Worm (Caenorhabditis elegans) whole organism, mixed stage, embryonic: ENCODE measurements around the gene B0244.7.

ENCODE experiments used
- bed-3 ChIP-seq: fragments of 200-800 bp; sonication (Bioruptor generic); optimal IDR thresholded peaks from 3 replicates; lab custom pipeline; 2018; ENCODE audit warnings: mild to moderate bottlenecking, missing genetic modification characterization, moderate library complexity, missing compliant biosample characterization
- ceh-39 ChIP-seq: fragments of 150-350 bp; optimal IDR thresholded peaks from 2 replicates; lab custom pipeline; 2014; ENCODE audit warnings: missing biosample characterization, missing genetic modification characterization
- ces-1 ChIP-seq: fragments of 150-350 bp; optimal IDR thresholded peaks from 2 replicates; lab custom pipeline; 2014; ENCODE audit warnings: missing biosample characterization, missing genetic modification reagents, missing genetic modification characterization
- elt-1 ChIP-seq: sonication (generic microtip); optimal IDR thresholded peaks from 2 replicates; lab custom pipeline; 2017; ENCODE audit warnings: missing genetic modification characterization, mild to moderate bottlenecking, missing compliant biosample characterization, antibody characterized with exemption, moderate library complexity, borderline replicate concordance; ENCODE audit not compliant: insufficient read depth
- elt-3 ChIP-seq: fragments of 150-350 bp; optimal IDR thresholded peaks from 2 replicates; lab custom pipeline; 2014; ENCODE audit warnings: missing biosample characterization, missing genetic modification characterization
- ham-2 ChIP-seq: fragments of 200-800 bp; sonication (Bioruptor generic); optimal IDR thresholded peaks from 2 replicates; lab custom pipeline; 2018; ENCODE audit warnings: mild to moderate bottlenecking, missing genetic modification characterization, missing compliant biosample characterization
- lin-13 ChIP-seq: fragments of 150-350 bp; optimal IDR thresholded peaks from 2 replicates; lab custom pipeline; 2014; ENCODE audit warnings: missing biosample characterization, missing genetic modification characterization
- pha-4 ChIP-seq: fragments of 150-350 bp; optimal IDR thresholded peaks from 2 replicates; lab custom pipeline; 2018; ENCODE audit warnings: missing biosample characterization, missing genetic modification reagents, missing genetic modification characterization
- unc-39 ChIP-seq: fragments of 150-350 bp; optimal IDR thresholded peaks from 2 replicates; lab custom pipeline; 2014; ENCODE audit warnings: missing biosample characterization, missing genetic modification characterization

ce11 chrIII:5693736-5694135, 37.6 kb upstream of the B0244.7 start, which contains the start of gene B0336.13:
- TF ChIP-seq elt-1: no peak
- TF ChIP-seq pha-4 (tag; lab: Kevin White, UChicago): no peak
- TF ChIP-seq ceh-39 (tag; lab: Kevin White, UChicago): no peak
- no peak for TF ChIP-seq ham-2 (GFP tag; lab: Kevin White, UChicago)
- no peak for TF ChIP-seq bed-3
- TF ChIP-seq lin-13 (tag; lab: Kevin White, UChicago): no peak
- no peak for TF ChIP-seq elt-3
- TF ChIP-seq ces-1 (GFP tag; lab: Kevin White, UChicago): no peak
- TF ChIP-seq unc-39 (tag; lab: Kevin White, UChicago): no peak
